Worm (Caenorhabditis elegans) whole organism, L1 larva: Measurements from ENCODE around the gene nhr-91.

Source experiments
- C04F5.9 ChIP-seq: sonication (generic microtip); optimal IDR thresholded peaks from 2 replicates; lab custom pipeline; 2016; ENCODE audit warnings: missing genetic modification characterization, missing compliant biosample characterization
- Y116A8C.19 ChIP-seq: sonication (generic microtip); optimal IDR thresholded peaks from 2 replicates; lab custom pipeline; 2016; ENCODE audit warnings: missing compliant biosample characterization, missing genetic modification characterization, borderline replicate concordance
- aly-2 ChIP-seq: fragments of 150-350 bp; optimal IDR thresholded peaks from 2 replicates; lab custom pipeline; 2014; ENCODE audit warnings: missing biosample characterization, missing genetic modification characterization
- ama-1 ChIP-seq: fragments of 150-350 bp; optimal IDR thresholded peaks from 2 replicates; lab custom pipeline; 2014
- blmp-1 ChIP-seq: fragments of 150-350 bp; optimal IDR thresholded peaks from 2 replicates; lab custom pipeline; 2014; ENCODE audit warnings: missing biosample characterization, missing genetic modification characterization
- ceh-63 ChIP-seq: fragments of 200-800 bp; sonication (Bioruptor generic); optimal IDR thresholded peaks from 2 replicates; lab custom pipeline; 2018; ENCODE audit warnings: mild to moderate bottlenecking, missing genetic modification characterization, missing compliant biosample characterization
- ceh-8 ChIP-seq: fragments of 200-800 bp; sonication (Bioruptor generic); optimal IDR thresholded peaks from 2 replicates; lab custom pipeline; 2018; ENCODE audit warnings: mild to moderate bottlenecking, missing genetic modification characterization, moderate library complexity, missing compliant biosample characterization
- ceh-82 ChIP-seq, 3 experiments: fragments of 150-350 bp in 1 of 3; sonication (generic microtip) in 2 of 3; optimal IDR thresholded peaks; 2 replicates each; lab custom pipeline; 2014 to 2017; ENCODE audit warnings: missing biosample characterization in 3 of 3, missing genetic modification characterization in 3 of 3
- ceh-88 ChIP-seq: fragments of 200-800 bp; sonication (Bioruptor generic); IDR thresholded peaks from 2 replicates; pipeline ENCODE4 v1.3.6; 2022; ENCODE audit warnings: missing genetic modification characterization, missing compliant biosample characterization
- ceh-90 ChIP-seq: sonication (generic microtip); optimal IDR thresholded peaks from 2 replicates; lab custom pipeline; 2016; ENCODE audit warnings: missing genetic modification characterization, missing compliant biosample characterization
- efl-1 ChIP-seq, 4 experiments: fragments of 150-350 bp; optimal IDR thresholded peaks in 3 of 4; peaks in 1 of 4; 1 replicate in 1 of 4; 2 replicates in 3 of 4; lab custom pipeline; 2014; ENCODE audit warnings: missing biosample characterization in 2 of 4, missing genetic modification characterization in 2 of 4, missing genetic modification reagents in 2 of 4
- egl-13 ChIP-seq: sonication (generic microtip); optimal IDR thresholded peaks from 2 replicates; lab custom pipeline; 2016; ENCODE audit warnings: missing genotype, missing genetic modification reagents, missing genetic modification characterization, missing compliant biosample characterization
- egl-27 ChIP-seq, 2 experiments: fragments of 150-350 bp in 1 of 2; sonication (generic microtip); optimal IDR thresholded peaks; 3 replicates each; lab custom pipeline; 2017 to 2018; ENCODE audit warnings: missing biosample characterization in 2 of 2, missing genetic modification characterization in 2 of 2, missing genetic modification reagents in 2 of 2
- elt-2 ChIP-seq: sonication (generic microtip); optimal IDR thresholded peaks from 2 replicates; lab custom pipeline; 2016; ENCODE audit warnings: missing genetic modification characterization, mild to moderate bottlenecking, inconsistent platforms, missing compliant biosample characterization, missing genetic modification reagents
- elt-3 ChIP-seq, 6 experiments: fragments of 150-350 bp in 1 of 6; sonication (generic microtip); optimal IDR thresholded peaks; 2 replicates each; lab custom pipeline; 2017 to 2018; ENCODE audit warnings: missing biosample characterization in 6 of 6, missing genetic modification characterization in 6 of 6, inconsistent platforms in 1 of 6
- fkh-10 ChIP-seq: sonication (generic microtip); optimal IDR thresholded peaks from 2 replicates; lab custom pipeline; 2017; ENCODE audit warnings: missing biosample characterization, missing genetic modification reagents, missing genetic modification characterization
- fkh-4 ChIP-seq: sonication (generic microtip); optimal IDR thresholded peaks from 2 replicates; lab custom pipeline; 2016; ENCODE audit warnings: missing compliant biosample characterization, missing genetic modification characterization, borderline replicate concordance
- fkh-8 ChIP-seq: sonication (generic microtip); optimal IDR thresholded peaks from 2 replicates; lab custom pipeline; 2016; ENCODE audit warnings: mild to moderate bottlenecking, missing genetic modification characterization, missing compliant biosample characterization
- fos-1 ChIP-seq: fragments of 150-350 bp; optimal IDR thresholded peaks from 2 replicates; lab custom pipeline; 2014; ENCODE audit warnings: missing biosample characterization, missing genetic modification characterization
- hlh-17 ChIP-seq: fragments of 200-800 bp; sonication (Bioruptor generic); optimal IDR thresholded peaks from 2 replicates; lab custom pipeline; 2018; ENCODE audit warnings: missing genetic modification characterization, mild to moderate bottlenecking, missing compliant biosample characterization, moderate library complexity, borderline replicate concordance
- hlh-4 ChIP-seq: sonication (generic microtip); optimal IDR thresholded peaks from 2 replicates; lab custom pipeline; 2016; ENCODE audit warnings: mild to moderate bottlenecking, missing genetic modification characterization, missing compliant biosample characterization
- hpl-2 ChIP-seq: fragments of 150-350 bp; optimal IDR thresholded peaks from 2 replicates; lab custom pipeline; 2014; ENCODE audit warnings: missing biosample characterization, missing genetic modification reagents, missing genetic modification characterization
- irx-1 ChIP-seq: sonication (generic microtip); optimal IDR thresholded peaks from 2 replicates; lab custom pipeline; 2016; ENCODE audit warnings: missing genetic modification characterization, missing compliant biosample characterization
- isw-1 ChIP-seq: fragments of 200-800 bp; sonication (Bioruptor generic); IDR thresholded peaks from 2 replicates; pipeline ENCODE4 v1.3.6; 2022; ENCODE audit warnings: missing genetic modification characterization, missing compliant biosample characterization
- jun-1 ChIP-seq: fragments of 150-350 bp; optimal IDR thresholded peaks from 2 replicates; lab custom pipeline; 2014; ENCODE audit warnings: missing biosample characterization, missing genetic modification reagents, missing genetic modification characterization
- lir-3 ChIP-seq: sonication (generic microtip); optimal IDR thresholded peaks from 2 replicates; lab custom pipeline; 2016; ENCODE audit warnings: mild to moderate bottlenecking, missing genetic modification characterization, moderate library complexity, missing compliant biosample characterization; ENCODE audit not compliant: poor library complexity
- lsy-2 ChIP-seq, 2 experiments: fragments of 150-350 bp; optimal IDR thresholded peaks; 2 replicates each; lab custom pipeline; 2014; ENCODE audit warnings: missing biosample characterization in 2 of 2, missing genetic modification characterization in 2 of 2
- mef-2 ChIP-seq: fragments of 150-350 bp; optimal IDR thresholded peaks from 2 replicates; lab custom pipeline; 2014; ENCODE audit warnings: missing biosample characterization, missing genetic modification characterization
- nhr-11 ChIP-seq: fragments of 150-350 bp; optimal IDR thresholded peaks from 2 replicates; lab custom pipeline; 2014; ENCODE audit warnings: missing biosample characterization, missing genetic modification characterization
- nhr-19 ChIP-seq: fragments of 200-800 bp; sonication (Bioruptor generic); conservative IDR thresholded peaks from 2 replicates; pipeline ENCODE4 v1.3.6; 2022; ENCODE audit warnings: missing genetic modification characterization, missing compliant biosample characterization
- nhr-20 ChIP-seq: sonication (generic microtip); optimal IDR thresholded peaks from 2 replicates; lab custom pipeline; 2016; ENCODE audit warnings: mild to moderate bottlenecking, missing genetic modification characterization, missing compliant biosample characterization
- nhr-28 ChIP-seq: fragments of 150-350 bp; optimal IDR thresholded peaks from 2 replicates; lab custom pipeline; 2014; ENCODE audit warnings: missing biosample characterization, missing genetic modification characterization
- nhr-47 ChIP-seq: sonication (generic microtip); optimal IDR thresholded peaks from 2 replicates; lab custom pipeline; 2016; ENCODE audit warnings: mild to moderate bottlenecking, missing genetic modification characterization, moderate library complexity, missing compliant biosample characterization
- nhr-71 ChIP-seq: sonication (generic microtip); optimal IDR thresholded peaks from 2 replicates; lab custom pipeline; 2016; ENCODE audit warnings: mild to moderate bottlenecking, missing genetic modification characterization, moderate library complexity, missing compliant biosample characterization
- nhr-76 ChIP-seq: sonication (generic microtip); optimal IDR thresholded peaks from 2 replicates; lab custom pipeline; 2017; ENCODE audit warnings: missing biosample characterization, missing genetic modification characterization
- nhr-77 ChIP-seq: fragments of 150-350 bp; optimal IDR thresholded peaks from 2 replicates; lab custom pipeline; 2014; ENCODE audit warnings: missing biosample characterization, missing genetic modification characterization
- nhr-85 ChIP-seq: sonication (generic microtip); peaks from one replicate; lab custom pipeline; 2016; ENCODE audit warnings: missing genetic modification characterization, inconsistent platforms, missing compliant biosample characterization
- pqm-1 ChIP-seq: sonication (generic microtip); optimal IDR thresholded peaks from 3 replicates; lab custom pipeline; 2017; ENCODE audit warnings: missing biosample characterization, missing genetic modification characterization
- skn-1 ChIP-seq: fragments of 150-350 bp; optimal IDR thresholded peaks from 2 replicates; lab custom pipeline; 2014; ENCODE audit warnings: missing biosample characterization, missing genetic modification characterization
- sox-4 ChIP-seq: sonication (generic microtip); optimal IDR thresholded peaks from 2 replicates; lab custom pipeline; 2016; ENCODE audit warnings: missing genetic modification characterization, missing compliant biosample characterization
- sptf-1 ChIP-seq: fragments of 150-350 bp; optimal IDR thresholded peaks from 2 replicates; lab custom pipeline; 2014; ENCODE audit warnings: missing biosample characterization, missing genetic modification characterization
- sup-37 ChIP-seq: fragments of 200-800 bp; sonication (Bioruptor generic); optimal IDR thresholded peaks from 2 replicates; lab custom pipeline; 2018; ENCODE audit warnings: mild to moderate bottlenecking, missing genetic modification characterization, missing compliant biosample characterization
- swsn-7 ChIP-seq: sonication (generic microtip); optimal IDR thresholded peaks from 2 replicates; lab custom pipeline; 2016; ENCODE audit warnings: missing genetic modification characterization, missing compliant biosample characterization
- tbx-2 ChIP-seq: sonication (generic microtip); optimal IDR thresholded peaks from 2 replicates; lab custom pipeline; 2016; ENCODE audit warnings: missing genetic modification characterization, missing compliant biosample characterization
- tlp-1 ChIP-seq: fragments of 150-350 bp; optimal IDR thresholded peaks from 2 replicates; lab custom pipeline; 2014; ENCODE audit warnings: missing biosample characterization, missing genetic modification characterization
- unc-62 ChIP-seq: fragments of 150-350 bp; optimal IDR thresholded peaks from 2 replicates; lab custom pipeline; 2014; ENCODE audit warnings: missing biosample characterization, missing genetic modification reagents, missing genetic modification characterization
- unc-98 ChIP-seq: fragments of 200-800 bp; sonication (Bioruptor generic); IDR thresholded peaks from 2 replicates; pipeline ENCODE4 v1.3.6; 2022; ENCODE audit warnings: missing genetic modification characterization, missing compliant biosample characterization
- vab-15 ChIP-seq: sonication (generic microtip); optimal IDR thresholded peaks from 2 replicates; lab custom pipeline; 2017; ENCODE audit warnings: missing genotype, mild to moderate bottlenecking, missing genetic modification characterization, missing compliant biosample characterization
- xbp-1 ChIP-seq: sonication (generic microtip); optimal IDR thresholded peaks from 2 replicates; lab custom pipeline; 2016; ENCODE audit warnings: missing genetic modification characterization, missing compliant biosample characterization
- zag-1 ChIP-seq: fragments of 150-350 bp; optimal IDR thresholded peaks from 2 replicates; lab custom pipeline; 2014; ENCODE audit warnings: missing biosample characterization, missing genetic modification characterization
- zip-4 ChIP-seq: fragments of 200-800 bp; sonication (Bioruptor generic); optimal IDR thresholded peaks from 2 replicates; lab custom pipeline; 2018; ENCODE audit warnings: mild to moderate bottlenecking, missing genetic modification characterization, moderate library complexity, missing compliant biosample characterization

The nhr-91 gene

ce11 chrX:15272925-15273324 is 36.2 kb upstream of the nhr-91 start:
- TF ChIP-seq isw-1 (GFP tag; lab: Robert Waterston, UW), result no peak
- TF ChIP-seq blmp-1 (tag; lab: Kevin White, UChicago), result peak; percentile 9
- TF ChIP-seq tbx-2, result no peak
- TF ChIP-seq efl-1 (optimal IDR thresholded peaks at IDR 0.05; lab: Kevin White, UChicago), result no peak
- peak in 1 of 2 experiments; percentile 31 for TF ChIP-seq efl-1 (GFP tag; optimal IDR thresholded peaks at IDR 0.05 in 1 of 2; lab: Kevin White, UChicago)

- TF ChIP-seq ceh-90 (tag; lab: Kevin White, UChicago) (no peak), elt-3 (tag; optimal IDR thresholded peaks at IDR 0.05; lab: Kevin White, UChicago) (peak in 2 of 6 experiments; percentile 25 to 47), swsn-7 (tag; lab: Kevin White, UChicago) (no peak), unc-62 (GFP tag; lab: Kevin White, UChicago) (no peak), sptf-1 (no peak), skn-1 (tag; lab: Kevin White, UChicago) (no peak), nhr-28 (tag; lab: Kevin White, UChicago) (no peak), nhr-47 (tag; lab: Kevin White, UChicago) (no peak), unc-98 (no peak), hpl-2 (GFP tag; lab: Kevin White, UChicago) (no peak), tlp-1 (tag; lab: Kevin White, UChicago) (no peak), jun-1 (peak; percentile 62), elt-2 (tag; lab: Kevin White, UChicago) (no peak), xbp-1 (no peak), fkh-8 (tag; lab: Kevin White, UChicago) (no peak), ama-1 (lab: Kevin White, UChicago) (no peak), C04F5.9 (tag; lab: Kevin White, UChicago) (no peak), fos-1 (tag; lab: Kevin White, UChicago) (no peak), pqm-1 (tag; lab: Kevin White, UChicago) (no peak), fkh-4 (tag; lab: Kevin White, UChicago) (no peak), efl-1 (optimal IDR thresholded peaks at IDR 0.05; lab: Kevin White, UChicago) (peak in 1 of 2 experiments; percentile 11), efl-1 (GFP tag; optimal IDR thresholded peaks at IDR 0.05 in 1 of 2; lab: Kevin White, UChicago) (peak in 1 of 2 experiments; percentile 92), lsy-2 (tag; optimal IDR thresholded peaks at IDR 0.05; lab: Kevin White, UChicago) (peak in 1 of 2 experiments; percentile 9), lir-3 (tag; lab: Kevin White, UChicago) (no peak), ceh-8 (GFP tag; lab: Kevin White, UChicago) (no peak), hlh-17 (GFP tag; lab: Kevin White, UChicago) (no peak), zip-4 (GFP tag; lab: Kevin White, UChicago) (no peak), sup-37 (GFP tag; lab: Kevin White, UChicago) (no peak), ceh-63 (GFP tag; lab: Kevin White, UChicago) (no peak), mef-2 (tag; lab: Kevin White, UChicago) (no peak), nhr-19 (GFP tag; lab: Robert Waterston, UW) (peak; percentile 18; the same call in 1 of the 2 replicates), nhr-85 (peak; percentile 93), nhr-76 (tag; lab: Kevin White, UChicago) (no peak), vab-15 (tag; lab: Kevin White, UChicago) (no peak), egl-13 (tag; lab: Kevin White, UChicago) (no peak), zag-1 (tag; lab: Kevin White, UChicago) (no peak), fkh-10 (no peak), sox-4 (tag; lab: Kevin White, UChicago) (no peak), nhr-20 (tag; lab: Kevin White, UChicago) (peak; percentile 53), nhr-77 (tag; lab: Kevin White, UChicago) (peak; percentile 36), ceh-88 (no peak), Y116A8C.19 (no peak), nhr-71 (tag; lab: Kevin White, UChicago) (peak; percentile 35), ceh-82 (tag; optimal IDR thresholded peaks at IDR 0.05; lab: Kevin White, UChicago) (peak in 1 of 3 experiments; percentile 5), aly-2 (tag; lab: Kevin White, UChicago) (no peak), nhr-11 (no peak), irx-1 (tag; lab: Kevin White, UChicago) (no peak), hlh-4 (tag; lab: Kevin White, UChicago) (no peak), egl-27 (tag; optimal IDR thresholded peaks at IDR 0.05; lab: Kevin White, UChicago) (no peak)
Measured at ce11 chrX:15274079-15274478, 35.1 kb upstream of the nhr-91 start.
